Fruit fly (Drosophila melanogaster): Measurements from ENCODE around the gene Ip259.

Gene Ip259

DNA sequence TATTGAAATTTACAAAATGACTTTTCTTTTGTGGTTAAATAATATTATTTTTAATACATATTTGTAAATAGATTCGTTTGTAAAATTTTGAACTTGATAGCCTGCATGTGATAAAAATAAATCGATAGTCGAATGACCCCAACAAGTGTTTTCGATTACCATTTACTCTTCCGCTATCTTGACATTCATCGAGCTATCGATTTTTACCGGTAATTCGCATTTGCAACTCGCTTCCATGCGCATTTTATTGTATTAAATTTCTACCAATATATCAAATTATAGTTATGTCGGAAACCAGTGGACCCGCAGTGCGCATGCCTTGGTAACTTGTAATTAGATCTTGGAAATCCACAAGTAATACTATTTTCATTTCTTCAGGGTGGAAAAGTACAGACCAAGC, 10.8 kb downstream of the Ip259 start, which contains the start of gene RfC3 (continued):
- TF ChIP-seq wdn (GFP tag; IDR thresholded peaks at IDR 0.05) (no peak), pros (GFP tag; optimal IDR thresholded peaks at IDR 0.05) (no peak), CG9876 (GFP tag; optimal IDR thresholded peaks at IDR 0.05) (no peak), CG1832 (GFP tag; optimal IDR thresholded peaks at IDR 0.05) (no peak), dmrt99B (tag; optimal IDR thresholded peaks at IDR 0.05) (no peak), Ets65A (GFP tag) (no peak), NK7.1 (GFP tag; optimal IDR thresholded peaks at IDR 0.05) (no peak), nmo (GFP tag; optimal IDR thresholded peaks at IDR 0.05) (no peak), CG31365 (tag; optimal IDR thresholded peaks at IDR 0.05) (no peak), CkIIα-i1 (GFP tag; IDR thresholded peaks at IDR 0.05) (no peak), CG4707 (GFP tag; optimal IDR thresholded peaks at IDR 0.05) (no peak), Fer3 (tag; optimal IDR thresholded peaks at IDR 0.05) (no peak), CG4404 (GFP tag; IDR thresholded peaks at IDR 0.05) (no peak), BtbVII (GFP tag; optimal IDR thresholded peaks at IDR 0.05) (no peak), E2f2 (GFP tag; IDR thresholded peaks at IDR 0.05) (peak; percentile 90), CG14441 (GFP tag; IDR thresholded peaks at IDR 0.05) (no peak), Side (GFP tag; optimal IDR thresholded peaks at IDR 0.05) (no peak), CG16863 (GFP tag; optimal IDR thresholded peaks at IDR 0.05) (no peak), p53 (GFP tag; optimal IDR thresholded peaks at IDR 0.05) (no peak), CG30431 (GFP tag; optimal IDR thresholded peaks at IDR 0.05) (no peak), CG18262 (tag; optimal IDR thresholded peaks at IDR 0.05) (no peak), CG5245 (GFP tag; optimal IDR thresholded peaks at IDR 0.05) (no peak), Bteb2 (GFP tag; optimal IDR thresholded peaks at IDR 0.05) (no peak), ftz-f1 (GFP tag; optimal IDR thresholded peaks at IDR 0.05) (no peak), CG9932 (GFP tag; IDR thresholded peaks at IDR 0.05) (no peak), kah (GFP tag; optimal IDR thresholded peaks at IDR 0.05) (peak; percentile 62), zf30C (GFP tag; optimal IDR thresholded peaks at IDR 0.05) (no peak), CG12104 (GFP tag; optimal IDR thresholded peaks at IDR 0.05) (no peak), kay (GFP tag; optimal IDR thresholded peaks at IDR 0.05) (no peak), CG17328 (GFP tag; IDR thresholded peaks at IDR 0.05) (no peak), Sox100B (GFP tag; optimal IDR thresholded peaks at IDR 0.05) (no peak), CG34376 (GFP tag; optimal IDR thresholded peaks at IDR 0.05) (no peak), sc (optimal IDR thresholded peaks at IDR 0.05) (no peak), sc (GFP tag; optimal IDR thresholded peaks at IDR 0.05) (no peak), CG3847 (GFP tag; IDR thresholded peaks at IDR 0.05) (no peak), pfk (GFP tag; optimal IDR thresholded peaks at IDR 0.05) (peak; percentile 48), row (GFP tag; IDR thresholded peaks at IDR 0.05) (no peak), CG32767 (GFP tag; IDR thresholded peaks at IDR 0.05) (no peak), CG13775 (GFP tag; optimal IDR thresholded peaks at IDR 0.05) (no peak), vvl (GFP tag; IDR thresholded peaks at IDR 0.05) (no peak), CG14050 (GFP tag; IDR thresholded peaks at IDR 0.05) (no peak), mld (GFP tag; IDR thresholded peaks at IDR 0.05; ENCODE audit: partially characterized antibody) (peak; percentile 94), Spps (tag; optimal IDR thresholded peaks at IDR 0.05) (no peak), unc-4 (GFP tag; IDR thresholded peaks at IDR 0.05; ENCODE audit: partially characterized antibody) (peak; percentile 75), CG6254 (GFP tag; optimal IDR thresholded peaks at IDR 0.05) (no peak), bab2 (GFP tag; optimal IDR thresholded peaks at IDR 0.05) (no peak), CG10543 (GFP tag; optimal IDR thresholded peaks at IDR 0.05) (no peak), Doc3 (GFP tag; IDR thresholded peaks at IDR 0.05; ENCODE audit: partially characterized antibody) (peak; percentile 75), CG13123 (GFP tag; optimal IDR thresholded peaks at IDR 0.05) (no peak), Hsf (GFP tag; optimal IDR thresholded peaks at IDR 0.05) (no peak), Drgx (GFP tag; IDR thresholded peaks at IDR 0.05) (no peak), CG12744 (GFP tag; optimal IDR thresholded peaks at IDR 0.05) (no peak), NC2α (GFP tag; optimal IDR thresholded peaks at IDR 0.05) (no peak)
